Fruit fly (Drosophila melanogaster) S2 (cell line): ENCODE measurements around the gene brm.

ENCODE experiments used
- CG8478 ChIP-seq: fragments of >200 bp; optimal IDR thresholded peaks from 2 replicates; lab custom pipeline; 2018
- CTCF ChIP-seq, 2 experiments: fragments of >200 bp; optimal IDR thresholded peaks; 2 replicates each; lab custom pipeline; 2018

dm6 chr3L:16015765-16016760 lies 33.4 kb upstream of the brm start:
- TF ChIP-seq CG8478: no peak
- no peak for TF ChIP-seq CTCF (optimal IDR thresholded peaks at IDR 0.05; lab: Kevin White, UChicago)
